Fruit fly (Drosophila melanogaster): ENCODE measurements around the gene Rpt2.

The Rpt2 gene

DNA sequence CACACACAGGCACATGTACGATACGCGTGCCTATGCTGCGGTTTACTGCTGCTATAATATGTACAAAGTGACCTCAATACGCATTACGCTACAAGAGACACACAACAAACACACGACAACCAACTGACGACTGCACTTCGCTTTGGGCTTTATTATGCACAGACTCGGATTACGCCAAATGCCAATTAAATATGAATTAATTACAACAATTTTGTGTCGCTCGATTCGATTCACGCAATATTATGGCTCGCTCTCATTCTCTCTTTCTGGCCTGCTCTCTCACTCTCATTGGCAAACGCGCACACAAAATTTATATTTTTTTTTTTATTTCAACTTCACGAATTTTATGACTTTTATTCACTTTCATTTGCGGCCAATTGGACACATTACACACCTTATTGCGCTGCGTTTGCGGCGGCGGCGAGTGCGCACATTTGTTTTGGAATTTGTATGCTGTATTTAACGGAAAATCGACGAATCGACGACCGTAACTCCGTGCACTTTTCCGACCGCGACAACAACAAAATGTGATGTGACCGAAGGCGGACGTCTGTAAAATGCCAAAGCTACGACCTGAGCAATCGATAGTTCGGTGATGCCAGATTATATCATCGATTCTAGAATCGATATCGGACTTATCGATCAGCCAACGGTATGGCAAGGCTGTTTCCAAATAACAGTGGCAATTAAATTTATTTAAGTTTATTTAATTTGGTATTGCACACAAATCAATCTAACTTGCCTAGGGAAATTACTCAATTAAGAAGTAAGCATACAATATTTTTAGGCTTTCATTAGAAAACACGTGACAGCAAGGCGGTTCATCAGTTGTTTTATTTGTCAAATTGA is 8.6 kb downstream of the Rpt2 start, which contains the start of the genes sba and CG31141 (continued):
- no peak for TF ChIP-seq Hey (tag; optimal IDR thresholded peaks at IDR 0.05)
- no peak for TF ChIP-seq CG10979 (tag; optimal IDR thresholded peaks at IDR 0.05)
- peak; percentile 87 for TF ChIP-seq CG13287 (GFP tag; IDR thresholded peaks at IDR 0.05; ENCODE audit: partially characterized antibody)
- no peak for TF ChIP-seq CG6683 (GFP tag; optimal IDR thresholded peaks at IDR 0.05)
- TF ChIP-seq z (GFP tag; IDR thresholded peaks at IDR 0.05), result no peak
- TF ChIP-seq dati (GFP tag; IDR thresholded peaks at IDR 0.05), result no peak
- peak; percentile 24 for TF ChIP-seq CG33213 (GFP tag; optimal IDR thresholded peaks at IDR 0.05)
- TF ChIP-seq CG31441 (GFP tag; IDR thresholded peaks at IDR 0.05), result no peak
- TF ChIP-seq pfk (GFP tag; optimal IDR thresholded peaks at IDR 0.05), result no peak
- TF ChIP-seq CG11504 (tag; optimal IDR thresholded peaks at IDR 0.05), result peak; percentile 14
- no peak for TF ChIP-seq D19A (tag; optimal IDR thresholded peaks at IDR 0.05)
- TF ChIP-seq MTF-1 (GFP tag; optimal IDR thresholded peaks at IDR 0.05; ENCODE audit: borderline replicate concordance), result no peak
- TF ChIP-seq Mad (GFP tag; optimal IDR thresholded peaks at IDR 0.05), result peak; percentile 33
- peak; percentile 2 for TF ChIP-seq CG15696 (tag; optimal IDR thresholded peaks at IDR 0.05)
- TF ChIP-seq CoRest (tag; optimal IDR thresholded peaks at IDR 0.05), result peak; percentile 59
- no peak for TF ChIP-seq sim (GFP tag; IDR thresholded peaks at IDR 0.05)
- no peak for TF ChIP-seq CG4424 (GFP tag; optimal IDR thresholded peaks at IDR 0.05)
- no peak for TF ChIP-seq CG14441 (GFP tag; IDR thresholded peaks at IDR 0.05)
- peak; percentile 44 for TF ChIP-seq onecut (GFP tag; IDR thresholded peaks at IDR 0.05)
- TF ChIP-seq crol (GFP tag; IDR thresholded peaks at IDR 0.05), result no peak
- no peak for TF ChIP-seq Dbx (GFP tag; IDR thresholded peaks at IDR 0.05)
- TF ChIP-seq CG1603 (tag; optimal IDR thresholded peaks at IDR 0.05), result peak; percentile 80
- peak; percentile 24 for TF ChIP-seq Dek (tag; optimal IDR thresholded peaks at IDR 0.05)
- no peak for TF ChIP-seq ara (GFP tag; IDR thresholded peaks at IDR 0.05)
- TF ChIP-seq sc (optimal IDR thresholded peaks at IDR 0.05), result no peak
- TF ChIP-seq sc (GFP tag; optimal IDR thresholded peaks at IDR 0.05), result no peak
- no peak for TF ChIP-seq Antp (GFP tag; optimal IDR thresholded peaks at IDR 0.05)
- peak; percentile 15 for TF ChIP-seq CG10267 (tag; optimal IDR thresholded peaks at IDR 0.05)
- no peak for TF ChIP-seq CG10959 (GFP tag; IDR thresholded peaks at IDR 0.05)
- TF ChIP-seq toy (GFP tag; IDR thresholded peaks at IDR 0.05), result no peak
- TF ChIP-seq sqz (GFP tag; optimal IDR thresholded peaks at IDR 0.05), result peak; percentile 68
- no peak for TF ChIP-seq dpn (GFP tag; optimal IDR thresholded peaks at IDR 0.05)
- no peak for TF ChIP-seq Hr51 (GFP tag; optimal IDR thresholded peaks at IDR 0.05)
- TF ChIP-seq mirr (GFP tag; optimal IDR thresholded peaks at IDR 0.05), result peak; percentile 42
- TF ChIP-seq stc (GFP tag; IDR thresholded peaks at IDR 0.05), result no peak; the same call in 1 of the 2 replicates
- TF ChIP-seq CG4328 (GFP tag; optimal IDR thresholded peaks at IDR 0.05), result no peak
- no peak for TF ChIP-seq shn (GFP tag; optimal IDR thresholded peaks at IDR 0.05)
- TF ChIP-seq nerfin-2 (GFP tag; IDR thresholded peaks at IDR 0.05; ENCODE audit: partially characterized antibody), result peak; percentile 88
- TF ChIP-seq inv (GFP tag; IDR thresholded peaks at IDR 0.05; ENCODE audit: partially characterized antibody), result peak; percentile 78; the same call in 1 of the 2 replicates
- TF ChIP-seq CG6791 (GFP tag; IDR thresholded peaks at IDR 0.05; ENCODE audit: partially characterized antibody), result peak; percentile 94
- peak; percentile 15 for TF ChIP-seq phol (tag; optimal IDR thresholded peaks at IDR 0.05)
- peak; percentile 50 for TF ChIP-seq CG12299 (tag; optimal IDR thresholded peaks at IDR 0.05)
- peak; percentile 78 for TF ChIP-seq tna (GFP tag; IDR thresholded peaks at IDR 0.05; ENCODE audit: partially characterized antibody)
- no peak for TF ChIP-seq C15 (GFP tag; IDR thresholded peaks at IDR 0.05)
- no peak for TF ChIP-seq tup (GFP tag; optimal IDR thresholded peaks at IDR 0.05)
- TF ChIP-seq Fer3 (tag; optimal IDR thresholded peaks at IDR 0.05), result no peak
- TF ChIP-seq bcd (GFP tag; optimal IDR thresholded peaks at IDR 0.05), result no peak
- no peak for TF ChIP-seq Taf1 (GFP tag; IDR thresholded peaks at IDR 0.05)
- TF ChIP-seq Lim3 (GFP tag; IDR thresholded peaks at IDR 0.05), result no peak

All from whole organism, embryonic.